Worm (Caenorhabditis elegans) whole organism, late embryonic: ENCODE measurements around the gene rab-30.

Source experiments
- F13H6.1 ChIP-seq: sonication (generic microtip); optimal IDR thresholded peaks from 2 replicates; lab custom pipeline; 2016; ENCODE audit warnings: missing genetic modification characterization, missing compliant biosample characterization
- ceh-18 ChIP-seq: sonication (generic microtip); optimal IDR thresholded peaks from 2 replicates; lab custom pipeline; 2016; ENCODE audit warnings: missing genetic modification characterization, missing compliant biosample characterization
- ceh-30 ChIP-seq: fragments of 150-350 bp; optimal IDR thresholded peaks from 2 replicates; lab custom pipeline; 2014; ENCODE audit warnings: missing biosample characterization, missing genetic modification characterization
- ceh-34 ChIP-seq: sonication (generic microtip); optimal IDR thresholded peaks from 2 replicates; lab custom pipeline; 2016; ENCODE audit warnings: mild to moderate bottlenecking, missing genetic modification characterization, missing compliant biosample characterization
- elt-2 ChIP-seq: sonication (generic microtip); optimal IDR thresholded peaks from 2 replicates; lab custom pipeline; 2016; ENCODE audit warnings: missing genetic modification reagents, missing genetic modification characterization, missing compliant biosample characterization
- lin-11 ChIP-seq: fragments of 200-800 bp; sonication (Bioruptor generic); optimal IDR thresholded peaks from 2 replicates; lab custom pipeline; 2018; ENCODE audit warnings: mild to moderate bottlenecking, missing genetic modification characterization, missing compliant biosample characterization
- nhr-232 ChIP-seq: sonication (generic microtip); optimal IDR thresholded peaks from 2 replicates; lab custom pipeline; 2016; ENCODE audit warnings: missing genetic modification characterization, missing compliant biosample characterization
- pha-4 ChIP-seq: fragments of 150-350 bp; optimal IDR thresholded peaks from 2 replicates; lab custom pipeline; 2018; ENCODE audit warnings: missing biosample characterization, missing genetic modification reagents, missing genetic modification characterization
- ref-2 ChIP-seq: sonication (generic microtip); optimal IDR thresholded peaks from 2 replicates; lab custom pipeline; 2016; ENCODE audit warnings: missing genetic modification characterization, missing compliant biosample characterization
- unc-42 ChIP-seq: sonication (generic microtip); optimal IDR thresholded peaks from 2 replicates; lab custom pipeline; 2016; ENCODE audit warnings: missing genotype, missing genetic modification characterization, missing compliant biosample characterization

- TF ChIP-seq ref-2 (tag; lab: Kevin White, UChicago) (no peak), nhr-232 (no peak), unc-42 (no peak), F13H6.1 (no peak), pha-4 (no peak), lin-11 (tag; lab: Kevin White, UChicago) (no peak), ceh-34 (tag; lab: Kevin White, UChicago) (no peak), ceh-30 (tag; lab: Kevin White, UChicago) (no peak), elt-2 (tag; lab: Kevin White, UChicago) (no peak), ceh-18 (tag; lab: Kevin White, UChicago) (no peak)
Observed at ce11 chrIII:10518884-10519283, 41.5 kb upstream of the rab-30 start.
